Worm (Caenorhabditis elegans) whole organism, mixed stage, embryonic: ENCODE data around the gene AH10.4.
A peak's percentile ranks its signal among the peaks of the same experiment; 100 is the strongest.

Experiments
- M03D4.4 ChIP-seq: sonication (generic microtip); optimal IDR thresholded peaks from 2 replicates; lab custom pipeline; 2017; ENCODE audit warnings: mild to moderate bottlenecking, missing genetic modification characterization, missing compliant biosample characterization
- bed-3 ChIP-seq: fragments of 200-800 bp; sonication (Bioruptor generic); optimal IDR thresholded peaks from 3 replicates; lab custom pipeline; 2018; ENCODE audit warnings: mild to moderate bottlenecking, missing genetic modification characterization, moderate library complexity, missing compliant biosample characterization
- blmp-1 ChIP-seq: fragments of 150-350 bp; optimal IDR thresholded peaks from 2 replicates; lab custom pipeline; 2014; ENCODE audit warnings: missing biosample characterization, missing genetic modification characterization
- ceh-39 ChIP-seq: fragments of 150-350 bp; optimal IDR thresholded peaks from 2 replicates; lab custom pipeline; 2014; ENCODE audit warnings: missing biosample characterization, missing genetic modification characterization
- ceh-43 ChIP-seq: fragments of 200-800 bp; sonication (Bioruptor generic); optimal IDR thresholded peaks from 2 replicates; lab custom pipeline; 2018; ENCODE audit warnings: mild to moderate bottlenecking, missing genetic modification characterization, moderate library complexity, missing compliant biosample characterization
- ceh-83 ChIP-seq: fragments of 200-800 bp; sonication (Bioruptor generic); optimal IDR thresholded peaks from 2 replicates; lab custom pipeline; 2018; ENCODE audit warnings: mild to moderate bottlenecking, missing genetic modification characterization, missing compliant biosample characterization
- ces-1 ChIP-seq: fragments of 150-350 bp; optimal IDR thresholded peaks from 2 replicates; lab custom pipeline; 2014; ENCODE audit warnings: missing biosample characterization, missing genetic modification reagents, missing genetic modification characterization
- cnd-1 ChIP-seq: fragments of 200-800 bp; sonication (Bioruptor generic); optimal IDR thresholded peaks from 2 replicates; lab custom pipeline; 2018; ENCODE audit warnings: mild to moderate bottlenecking, missing genetic modification characterization, missing compliant biosample characterization
- drap-1 ChIP-seq: fragments of 200-800 bp; sonication (Bioruptor generic); optimal IDR thresholded peaks from 3 replicates; lab custom pipeline; 2018; ENCODE audit warnings: mild to moderate bottlenecking, missing genetic modification characterization, missing compliant biosample characterization
- elt-1 ChIP-seq: sonication (generic microtip); optimal IDR thresholded peaks from 2 replicates; lab custom pipeline; 2017; ENCODE audit warnings: missing genetic modification characterization, mild to moderate bottlenecking, missing compliant biosample characterization, antibody characterized with exemption, moderate library complexity, borderline replicate concordance; ENCODE audit not compliant: insufficient read depth
- elt-3 ChIP-seq: fragments of 150-350 bp; optimal IDR thresholded peaks from 2 replicates; lab custom pipeline; 2014; ENCODE audit warnings: missing biosample characterization, missing genetic modification characterization
- flh-1 ChIP-seq: fragments of 200-800 bp; sonication (Bioruptor generic); optimal IDR thresholded peaks from 2 replicates; lab custom pipeline; 2018; ENCODE audit warnings: mild to moderate bottlenecking, missing genetic modification characterization, moderate library complexity, missing compliant biosample characterization
- ham-2 ChIP-seq: fragments of 200-800 bp; sonication (Bioruptor generic); optimal IDR thresholded peaks from 2 replicates; lab custom pipeline; 2018; ENCODE audit warnings: mild to moderate bottlenecking, missing genetic modification characterization, missing compliant biosample characterization
- hlh-1 ChIP-seq: fragments of 150-350 bp; optimal IDR thresholded peaks from 2 replicates; lab custom pipeline; 2014; ENCODE audit warnings: missing biosample characterization, missing genetic modification reagents, missing genetic modification characterization
- lin-13 ChIP-seq: fragments of 150-350 bp; optimal IDR thresholded peaks from 2 replicates; lab custom pipeline; 2014; ENCODE audit warnings: missing biosample characterization, missing genetic modification characterization
- lin-32 ChIP-seq: fragments of 200-800 bp; sonication (Bioruptor generic); optimal IDR thresholded peaks from 2 replicates; lab custom pipeline; 2018; ENCODE audit warnings: mild to moderate bottlenecking, missing genetic modification characterization, missing compliant biosample characterization
- lsy-2 ChIP-seq: fragments of 150-350 bp; optimal IDR thresholded peaks from 2 replicates; lab custom pipeline; 2014; ENCODE audit warnings: missing biosample characterization, missing genetic modification characterization
- mab-5 ChIP-seq: fragments of 150-350 bp; optimal IDR thresholded peaks from 2 replicates; lab custom pipeline; 2014; ENCODE audit warnings: missing biosample characterization, missing genetic modification characterization
- mep-1 ChIP-seq: fragments of 150-350 bp; optimal IDR thresholded peaks from 2 replicates; lab custom pipeline; 2017; ENCODE audit warnings: missing biosample characterization, missing genetic modification reagents, missing genetic modification characterization, inconsistent platforms
- mls-2 ChIP-seq: sonication (generic microtip); optimal IDR thresholded peaks from 2 replicates; lab custom pipeline; 2016; ENCODE audit warnings: mild to moderate bottlenecking, missing genetic modification characterization, moderate library complexity, missing compliant biosample characterization
- nhr-12 ChIP-seq: fragments of 150-350 bp; optimal IDR thresholded peaks from 2 replicates; lab custom pipeline; 2014; ENCODE audit warnings: missing biosample characterization, missing genetic modification characterization
- nhr-2 ChIP-seq: fragments of 150-350 bp; optimal IDR thresholded peaks from 2 replicates; lab custom pipeline; 2014; ENCODE audit warnings: missing biosample characterization, missing genetic modification characterization
- nhr-28 ChIP-seq: fragments of 150-350 bp; optimal IDR thresholded peaks from 2 replicates; lab custom pipeline; 2014; ENCODE audit warnings: missing biosample characterization, missing genetic modification characterization
- nhr-76 ChIP-seq: sonication (generic microtip); optimal IDR thresholded peaks from 2 replicates; lab custom pipeline; 2017; ENCODE audit warnings: missing biosample characterization, missing genetic modification characterization
- pha-4 ChIP-seq: fragments of 150-350 bp; optimal IDR thresholded peaks from 2 replicates; lab custom pipeline; 2018; ENCODE audit warnings: missing biosample characterization, missing genetic modification reagents, missing genetic modification characterization
- sem-2 ChIP-seq: fragments of 200-800 bp; sonication (Bioruptor generic); optimal IDR thresholded peaks from 2 replicates; lab custom pipeline; 2018; ENCODE audit warnings: mild to moderate bottlenecking, missing genetic modification characterization, missing compliant biosample characterization
- snpc-4 ChIP-seq: fragments of 150-350 bp; optimal IDR thresholded peaks from 2 replicates; lab custom pipeline; 2014; ENCODE audit warnings: missing biosample characterization, missing genetic modification characterization
- sptf-1 ChIP-seq: sonication (generic microtip); optimal IDR thresholded peaks from 2 replicates; lab custom pipeline; 2017; ENCODE audit warnings: mild to moderate bottlenecking, missing genetic modification characterization, moderate library complexity, missing compliant biosample characterization
- tbx-8 ChIP-seq: fragments of 200-800 bp; sonication (Bioruptor generic); optimal IDR thresholded peaks from 2 replicates; lab custom pipeline; 2018; ENCODE audit warnings: mild to moderate bottlenecking, missing genetic modification characterization, moderate library complexity, missing compliant biosample characterization
- unc-120 ChIP-seq: sonication (generic microtip); optimal IDR thresholded peaks from 2 replicates; lab custom pipeline; 2017; ENCODE audit warnings: missing genetic modification characterization, missing compliant biosample characterization; ENCODE audit not compliant: poor library complexity, severe bottlenecking
- unc-39 ChIP-seq: fragments of 150-350 bp; optimal IDR thresholded peaks from 2 replicates; lab custom pipeline; 2014; ENCODE audit warnings: missing biosample characterization, missing genetic modification characterization
- unc-62 ChIP-seq: fragments of 150-350 bp; optimal IDR thresholded peaks from 2 replicates; lab custom pipeline; 2014; ENCODE audit warnings: missing biosample characterization, missing genetic modification reagents, missing genetic modification characterization
- zip-8 ChIP-seq: fragments of 150-350 bp; optimal IDR thresholded peaks from 2 replicates; lab custom pipeline; 2014; ENCODE audit warnings: missing biosample characterization, missing genetic modification characterization
- ztf-11 ChIP-seq: fragments of 150-350 bp; optimal IDR thresholded peaks from 2 replicates; lab custom pipeline; 2014; ENCODE audit warnings: missing biosample characterization, missing genetic modification characterization

The AH10.4 gene

DNA sequence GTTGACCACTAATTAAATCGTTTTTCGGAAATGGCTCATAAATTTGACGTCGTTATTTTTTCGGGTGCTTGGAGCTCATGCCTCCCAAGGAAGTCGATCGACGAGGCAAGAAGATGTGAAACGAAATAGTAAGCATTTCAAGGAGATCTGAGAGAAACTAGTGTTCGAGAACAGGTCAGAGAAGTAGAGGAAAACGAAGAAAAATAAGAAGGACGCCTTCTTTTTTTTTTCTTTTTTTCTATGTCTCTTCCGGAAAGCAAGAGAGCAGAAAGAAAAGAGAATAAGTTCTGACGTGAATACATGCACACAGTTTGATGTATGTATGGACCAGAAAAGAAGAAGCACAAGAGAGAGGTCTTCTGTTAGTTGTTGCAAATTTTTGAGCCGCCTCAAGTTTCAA, 6.0 kb upstream of the AH10.4 start:
- no peak for TF ChIP-seq tbx-8
- no peak for TF ChIP-seq lsy-2 (tag; lab: Kevin White, UChicago)
- no peak for TF ChIP-seq snpc-4 (tag; lab: Kevin White, UChicago)
- TF ChIP-seq nhr-76 (tag; lab: Kevin White, UChicago), result no peak
- TF ChIP-seq ceh-83 (GFP tag; lab: Kevin White, UChicago), result no peak
- TF ChIP-seq ces-1, result peak; percentile 57

DNA sequence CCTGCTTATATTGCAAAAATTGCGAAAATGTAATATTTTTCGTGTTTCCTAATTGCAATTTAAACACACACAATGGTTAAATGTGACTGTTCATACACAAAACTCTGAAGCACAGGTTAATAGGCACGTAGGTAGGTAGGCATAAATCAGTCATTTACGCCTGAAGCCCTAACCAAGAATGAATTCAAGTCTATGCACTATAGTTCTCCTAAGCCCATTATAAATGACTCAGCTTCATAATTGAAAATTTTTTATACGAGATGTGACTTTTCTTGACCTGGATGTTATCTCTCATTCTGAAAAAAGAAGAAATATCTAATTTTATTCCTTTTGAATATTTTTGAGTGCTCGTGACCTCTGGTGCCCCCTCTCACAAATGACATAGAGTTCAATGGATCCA, 4.2 kb upstream of the AH10.4 start:
- TF ChIP-seq unc-39 (no peak), blmp-1 (tag; lab: Kevin White, UChicago) (no peak), elt-3 (no peak), nhr-76 (tag; lab: Kevin White, UChicago) (no peak), ztf-11 (tag; lab: Kevin White, UChicago) (no peak), cnd-1 (tag; lab: Kevin White, UChicago) (no peak), ham-2 (GFP tag; lab: Kevin White, UChicago) (no peak), lin-13 (tag; lab: Kevin White, UChicago) (no peak), elt-1 (tag; lab: Kevin White, UChicago) (no peak), ceh-83 (GFP tag; lab: Kevin White, UChicago) (no peak), nhr-12 (tag; lab: Kevin White, UChicago) (no peak), unc-120 (no peak), sptf-1 (tag; lab: Kevin White, UChicago) (no peak), nhr-2 (tag; lab: Kevin White, UChicago) (no peak), mls-2 (no peak), ceh-43 (no peak), mep-1 (tag; lab: Kevin White, UChicago) (no peak), mab-5 (tag; lab: Kevin White, UChicago) (no peak), tbx-8 (no peak)

DNA sequence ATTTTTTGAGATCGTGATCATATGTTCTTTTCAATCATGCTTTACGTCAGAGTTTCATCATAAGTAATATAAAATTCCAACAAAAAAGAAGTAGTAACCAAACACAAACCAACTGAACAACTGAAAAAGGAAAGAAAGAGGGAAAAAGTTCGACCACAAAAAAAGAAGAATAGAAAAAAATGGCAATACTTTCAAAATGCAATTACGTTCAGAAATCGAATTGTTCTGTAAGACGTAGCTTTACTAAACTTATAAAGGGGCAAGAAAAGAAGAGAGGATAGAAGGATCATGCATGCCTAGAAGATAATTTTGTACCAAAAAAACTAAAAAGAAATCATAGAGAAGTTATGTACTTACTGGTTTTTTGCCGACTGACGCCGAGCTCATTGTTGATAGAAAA, 3.1 kb upstream of the AH10.4 start:
- TF ChIP-seq ces-1, result peak; percentile 83
- no peak for TF ChIP-seq unc-62 (GFP tag; lab: Kevin White, UChicago)

DNA sequence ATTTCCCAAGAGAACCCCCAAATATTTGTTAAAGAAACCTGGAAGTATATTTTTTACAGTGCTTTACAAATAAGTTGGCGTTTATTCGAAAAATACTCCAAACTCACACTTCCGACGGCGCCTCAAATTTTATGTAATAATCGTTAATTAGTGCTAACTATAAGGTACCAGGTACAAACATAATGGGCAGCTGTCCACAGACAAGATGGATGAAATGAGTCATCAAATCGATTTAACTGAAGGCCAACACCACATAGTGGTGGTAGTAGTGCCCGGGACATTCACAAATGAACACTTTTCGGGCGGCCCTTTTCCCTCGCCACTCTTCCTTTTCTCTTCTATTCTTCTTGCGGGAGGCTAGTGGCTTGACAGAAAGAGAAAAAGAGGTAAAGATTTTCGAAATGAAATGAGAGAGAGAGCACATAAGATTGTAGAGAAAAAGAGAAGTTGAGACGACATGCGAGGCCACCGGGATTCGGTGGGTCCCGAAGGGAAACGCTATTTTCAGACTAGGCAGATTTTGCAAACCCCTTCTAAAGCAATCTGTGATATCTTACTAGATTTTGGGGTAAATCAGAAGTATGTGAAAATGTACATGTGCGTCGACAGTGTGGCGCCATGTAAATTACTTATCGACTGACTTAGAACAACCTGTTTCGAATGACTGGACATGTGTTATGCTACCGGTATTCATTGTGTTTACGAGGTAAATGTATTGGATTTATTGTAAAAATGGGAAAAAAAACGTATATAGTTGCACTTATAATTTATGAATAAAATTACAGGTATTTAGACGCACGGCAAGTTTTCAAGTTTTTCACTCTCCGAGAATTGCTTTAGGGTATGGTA, 1.8 kb upstream of the AH10.4 start:
- no peak for TF ChIP-seq M03D4.4 (tag; lab: Kevin White, UChicago)
- no peak for TF ChIP-seq lsy-2 (tag; lab: Kevin White, UChicago)
- peak; percentile 6 for TF ChIP-seq ham-2 (GFP tag; lab: Kevin White, UChicago)
- TF ChIP-seq unc-62 (GFP tag; lab: Kevin White, UChicago), result no peak
- TF ChIP-seq lin-13 (tag; lab: Kevin White, UChicago), result no peak
- peak; percentile 55 for TF ChIP-seq unc-120
- TF ChIP-seq ztf-11 (tag; lab: Kevin White, UChicago), result no peak
- TF ChIP-seq zip-8 (tag; lab: Kevin White, UChicago), result no peak
- TF ChIP-seq nhr-28, result no peak
- no peak for TF ChIP-seq pha-4 (tag; lab: Kevin White, UChicago)
- no peak for TF ChIP-seq mab-5 (tag; lab: Kevin White, UChicago)
- TF ChIP-seq bed-3, result no peak
- TF ChIP-seq ces-1, result peak; percentile 72
- peak; percentile 28 for TF ChIP-seq hlh-1 (tag; lab: Kevin White, UChicago)
- peak; percentile 16 for TF ChIP-seq mls-2
- peak; percentile 46 for TF ChIP-seq ceh-43
- TF ChIP-seq elt-3, result no peak
- no peak for TF ChIP-seq snpc-4 (tag; lab: Kevin White, UChicago)
- no peak for TF ChIP-seq ceh-39
- TF ChIP-seq blmp-1 (tag; lab: Kevin White, UChicago), result no peak
- TF ChIP-seq lin-32 (GFP tag; lab: Kevin White, UChicago), result no peak
- TF ChIP-seq cnd-1 (tag; lab: Kevin White, UChicago), result no peak
- no peak for TF ChIP-seq ceh-83 (GFP tag; lab: Kevin White, UChicago)
- TF ChIP-seq elt-1 (tag; lab: Kevin White, UChicago), result no peak

DNA sequence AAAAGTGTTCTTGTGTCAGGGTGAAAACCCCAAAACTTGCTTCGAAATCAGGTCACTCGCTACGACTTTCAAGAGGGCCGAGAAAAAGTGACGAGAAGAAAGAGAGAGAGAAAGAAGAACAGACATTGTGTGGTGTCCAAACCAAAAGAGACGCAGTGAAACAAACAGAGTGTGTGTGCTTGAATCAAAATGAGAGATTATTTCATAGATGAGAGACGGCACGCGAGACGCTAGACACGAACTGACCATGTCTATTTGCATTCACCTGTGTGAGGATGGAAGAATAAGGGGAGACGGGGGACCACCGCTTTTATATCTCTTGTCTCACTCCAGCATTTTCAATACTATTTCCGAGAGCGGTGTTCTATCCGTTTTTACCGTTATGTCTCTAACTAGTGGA, 1.5 kb downstream of the AH10.4 start:
- TF ChIP-seq lsy-2 (tag; lab: Kevin White, UChicago) (peak; percentile 41), unc-120 (peak; percentile 59), lin-13 (tag; lab: Kevin White, UChicago) (no peak), ces-1 (peak; percentile 31), sem-2 (GFP tag; lab: Kevin White, UChicago) (no peak), zip-8 (tag; lab: Kevin White, UChicago) (no peak), unc-62 (GFP tag; lab: Kevin White, UChicago) (peak; percentile 64), elt-3 (no peak), flh-1 (GFP tag; lab: Kevin White, UChicago) (no peak), pha-4 (tag; lab: Kevin White, UChicago) (peak; percentile 86), unc-39 (no peak), nhr-28 (no peak), drap-1 (peak; percentile 61), mep-1 (tag; lab: Kevin White, UChicago) (peak; percentile 72), hlh-1 (tag; lab: Kevin White, UChicago) (peak; percentile 51), tbx-8 (no peak), nhr-2 (tag; lab: Kevin White, UChicago) (no peak), snpc-4 (tag; lab: Kevin White, UChicago) (no peak), blmp-1 (tag; lab: Kevin White, UChicago) (no peak), ztf-11 (tag; lab: Kevin White, UChicago) (no peak), sptf-1 (tag; lab: Kevin White, UChicago) (peak; percentile 54), elt-1 (tag; lab: Kevin White, UChicago) (no peak), ceh-83 (GFP tag; lab: Kevin White, UChicago) (no peak), M03D4.4 (tag; lab: Kevin White, UChicago) (peak; percentile 27), ham-2 (GFP tag; lab: Kevin White, UChicago) (peak; percentile 81), lin-32 (GFP tag; lab: Kevin White, UChicago) (no peak), mls-2 (peak; percentile 38), cnd-1 (tag; lab: Kevin White, UChicago) (peak; percentile 36), bed-3 (no peak), ceh-39 (no peak)
